Worm (Caenorhabditis elegans): ENCODE measurements around the gene srh-35.

The srh-35 gene

DNA sequence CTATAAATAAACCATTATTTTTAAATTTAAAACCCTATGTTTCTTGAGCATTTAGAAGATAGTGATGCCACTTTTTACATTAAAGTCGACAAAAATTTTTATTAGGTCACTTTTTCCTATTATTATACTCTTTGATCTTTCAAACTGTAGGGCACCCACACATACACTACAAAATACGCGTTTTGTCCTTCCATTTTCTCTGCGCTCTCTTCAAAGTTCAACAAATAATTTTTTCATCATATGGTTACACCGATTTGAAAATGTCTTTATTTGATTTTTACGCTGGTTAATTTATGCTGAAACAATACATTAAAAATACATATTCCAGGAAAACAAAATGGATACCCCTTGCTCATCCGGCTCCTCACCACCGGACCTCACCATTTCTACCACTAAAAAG lies 13.2 kb upstream of the srh-35 start, which contains the start of gene nhr-202:
nhr-202 (plus strand) TSS at position 326 of the 400 bp plus-strand sequence.
- TF ChIP-seq gmeb-2 (tag; optimal IDR thresholded peaks at IDR 0.05) (no peak), dmd-4 (tag; optimal IDR thresholded peaks at IDR 0.05; ENCODE audit: borderline replicate concordance) (no peak), pat-9 (tag; optimal IDR thresholded peaks at IDR 0.05) (no peak), F13H6.1 (tag; optimal IDR thresholded peaks at IDR 0.05) (no peak), hlh-13 (GFP tag; optimal IDR thresholded peaks at IDR 0.05) (no peak), hlh-30 (tag; optimal IDR thresholded peaks at IDR 0.05; ENCODE audit: insufficient read depth) (no peak), hlh-8 (tag; optimal IDR thresholded peaks at IDR 0.05) (no peak), ceh-30 (tag; optimal IDR thresholded peaks at IDR 0.05) (no peak), C38D4.7 (GFP tag; optimal IDR thresholded peaks at IDR 0.05) (no peak), npax-4 (tag; optimal IDR thresholded peaks at IDR 0.05) (no peak), K02D7.2 (tag; optimal IDR thresholded peaks at IDR 0.05) (no peak), syd-9 (tag; optimal IDR thresholded peaks at IDR 0.05) (no peak)

DNA sequence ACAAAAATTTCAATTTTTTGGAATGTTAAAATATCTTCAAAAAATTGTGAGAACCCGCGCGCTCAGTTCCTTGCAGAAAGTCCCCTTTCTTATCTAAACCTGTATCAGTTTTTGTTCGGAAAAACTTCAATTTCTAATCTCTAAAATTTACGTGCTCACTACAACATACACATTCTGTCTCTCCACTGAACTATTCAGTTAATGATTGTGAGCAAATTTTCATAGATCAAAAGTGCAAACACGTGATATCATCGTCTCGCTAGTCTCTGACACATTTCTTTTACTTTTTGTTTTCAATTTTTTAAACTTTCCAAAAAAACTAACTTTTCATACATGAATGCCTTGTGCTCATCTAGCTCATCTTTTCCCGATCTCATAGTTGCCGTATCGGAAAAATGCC lies 10.4 kb upstream of the srh-35 start, which contains the start of gene nhr-203:
nhr-203 (plus strand) TSS at position 332 of the 400 bp plus-strand sequence.
- TF ChIP-seq mec-3 (tag; optimal IDR thresholded peaks at IDR 0.05; ENCODE audit: borderline replicate concordance) (no peak), pax-1 (tag; optimal IDR thresholded peaks at IDR 0.05) (no peak), ceh-34 (tag; optimal IDR thresholded peaks at IDR 0.05) (no peak), fkh-10 (GFP tag; optimal IDR thresholded peaks at IDR 0.05) (no peak), tbx-7 (tag; optimal IDR thresholded peaks at IDR 0.05) (no peak), elt-2 (tag; optimal IDR thresholded peaks at IDR 0.05) (peak; percentile 26), ama-1 (optimal IDR thresholded peaks at IDR 0.05) (no peak), pqm-1 (tag; optimal IDR thresholded peaks at IDR 0.05) (no peak)

DNA sequence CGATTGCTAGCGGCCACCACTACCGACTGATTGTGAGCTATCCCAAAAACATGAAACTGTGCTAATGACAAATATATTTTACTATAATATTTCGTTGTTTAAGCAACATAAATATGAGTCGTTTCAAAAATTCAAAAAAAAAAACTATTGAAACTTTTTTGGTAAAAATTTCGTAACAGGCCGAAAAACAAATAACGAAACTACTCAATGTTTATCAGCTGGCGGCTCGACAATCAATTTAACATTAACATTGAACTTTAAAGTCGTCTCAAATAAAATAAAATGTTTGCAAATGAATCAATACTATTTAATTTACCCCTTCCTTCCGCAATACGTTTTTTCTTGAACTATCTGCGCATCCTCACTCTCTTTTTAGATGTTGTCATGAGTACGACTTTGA lies 8.8 kb upstream of the srh-35 start:
- no peak for TF ChIP-seq ref-2 (tag; optimal IDR thresholded peaks at IDR 0.05)
- no peak for TF ChIP-seq tbx-7 (tag; optimal IDR thresholded peaks at IDR 0.05)
- TF ChIP-seq mec-3 (tag; optimal IDR thresholded peaks at IDR 0.05; ENCODE audit: borderline replicate concordance), result no peak
- no peak for TF ChIP-seq madf-2 (tag; optimal IDR thresholded peaks at IDR 0.05)
- TF ChIP-seq ceh-45 (GFP tag; IDR thresholded peaks at IDR 0.05), result no peak
- no peak for TF ChIP-seq ceh-14 (tag; optimal IDR thresholded peaks at IDR 0.05)
- no peak for TF ChIP-seq eyg-1 (tag; optimal IDR thresholded peaks at IDR 0.05)
- TF ChIP-seq odd-2 (tag; optimal IDR thresholded peaks at IDR 0.05), result no peak

DNA sequence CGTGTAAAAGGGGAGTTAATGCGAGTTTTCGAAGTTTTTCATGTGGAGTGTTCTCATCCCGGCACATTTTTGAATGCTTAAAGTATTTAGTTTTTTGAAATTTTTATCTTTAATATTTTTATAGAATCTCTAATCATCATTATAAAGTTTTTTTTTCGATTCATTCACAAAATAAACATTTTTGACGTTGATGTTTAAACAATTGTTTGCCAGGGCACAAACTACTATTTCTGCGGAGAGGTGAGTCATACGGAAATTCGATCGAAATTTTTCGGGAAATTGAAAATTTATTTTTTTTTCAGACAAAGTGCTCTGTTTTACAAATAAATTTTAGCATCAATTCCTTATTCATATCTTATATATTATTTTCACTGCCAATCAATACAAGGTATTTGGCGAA lies 4.5 kb upstream of the srh-35 start, which contains the start of gene nhr-98:
nhr-98 (plus strand) TSS at position 301 of the 400 bp plus-strand sequence.
- TF ChIP-seq rnt-1 (tag; optimal IDR thresholded peaks at IDR 0.05) (no peak), pqm-1 (tag; optimal IDR thresholded peaks at IDR 0.05) (no peak), dve-1 (tag; optimal IDR thresholded peaks at IDR 0.05) (no peak), pha-2 (tag; optimal IDR thresholded peaks at IDR 0.05) (no peak), ref-2 (tag; optimal IDR thresholded peaks at IDR 0.05) (no peak), C38D4.7 (GFP tag; optimal IDR thresholded peaks at IDR 0.05) (no peak), K02D7.2 (tag; optimal IDR thresholded peaks at IDR 0.05) (no peak), hlh-30 (tag; optimal IDR thresholded peaks at IDR 0.05; ENCODE audit: insufficient read depth) (no peak), pha-4 (tag; optimal IDR thresholded peaks at IDR 0.05) (no peak), ets-4 (tag; optimal IDR thresholded peaks at IDR 0.05) (no peak), pros-1 (tag; optimal IDR thresholded peaks at IDR 0.05) (no peak), ceh-24 (tag; optimal IDR thresholded peaks at IDR 0.05) (no peak)

- no peak for TF ChIP-seq hlh-13 (GFP tag; optimal IDR thresholded peaks at IDR 0.05)
These were observed 1.9 kb upstream of the srh-35 start, which contains the start of gene nhr-123 for ce11 chrV:450757-451501. TSS of gene nhr-123 (plus strand) at chrV:451451.

Data from whole organism, late embryonic.